Worm (Caenorhabditis elegans): ENCODE results near the gene acl-12.

- TF ChIP-seq sptf-1 (tag; optimal IDR thresholded peaks at IDR 0.05): no peak
- no peak for TF ChIP-seq dpl-1 (GFP tag; optimal IDR thresholded peaks at IDR 0.05)
- TF ChIP-seq snu-23 (GFP tag; optimal IDR thresholded peaks at IDR 0.05): no peak
- no peak for TF ChIP-seq fkh-4 (tag; optimal IDR thresholded peaks at IDR 0.05; ENCODE audit: borderline replicate concordance)
- TF ChIP-seq ama-1 (optimal IDR thresholded peaks at IDR 0.05): no peak
- TF ChIP-seq sup-37 (GFP tag; optimal IDR thresholded peaks at IDR 0.05): no peak
Observed at ce11 chrX:7463637-7464036, 21.3 kb upstream of the acl-12 start, which contains the start of gene sox-2.
